Fruit fly (Drosophila melanogaster): ENCODE data around the gene RpL8.

- TF ChIP-seq h (optimal IDR thresholded peaks at IDR 0.05) (no peak), psq (optimal IDR thresholded peaks at IDR 0.05) (no peak), ttk (optimal IDR thresholded peaks at IDR 0.05) (no peak), insv (optimal IDR thresholded peaks at IDR 0.05) (no peak), Sin3A (optimal IDR thresholded peaks at IDR 0.05) (no peak), Myc (optimal IDR thresholded peaks at IDR 0.05) (no peak)
Observed at dm6 chr3L:2585794-2586741, 1.2 kb upstream of the RpL8 start, which contains the start of gene msn.
